Worm (Caenorhabditis elegans) whole organism, mixed stage, embryonic: Measurements from ENCODE around the gene T22F7.3.

Experiments used
- blmp-1 ChIP-seq: fragments of 150-350 bp; optimal IDR thresholded peaks from 2 replicates; lab custom pipeline; 2014; ENCODE audit warnings: missing biosample characterization, missing genetic modification characterization
- elt-1 ChIP-seq: sonication (generic microtip); optimal IDR thresholded peaks from 2 replicates; lab custom pipeline; 2017; ENCODE audit warnings: missing genetic modification characterization, mild to moderate bottlenecking, missing compliant biosample characterization, antibody characterized with exemption, moderate library complexity, borderline replicate concordance; ENCODE audit not compliant: insufficient read depth
- hlh-1 ChIP-seq: fragments of 150-350 bp; optimal IDR thresholded peaks from 2 replicates; lab custom pipeline; 2014; ENCODE audit warnings: missing biosample characterization, missing genetic modification reagents, missing genetic modification characterization
- nhr-237 ChIP-seq: fragments of 150-350 bp; optimal IDR thresholded peaks from 2 replicates; lab custom pipeline; 2014; ENCODE audit warnings: missing biosample characterization, missing genetic modification characterization
- snpc-4 ChIP-seq: fragments of 150-350 bp; optimal IDR thresholded peaks from 2 replicates; lab custom pipeline; 2014; ENCODE audit warnings: missing biosample characterization, missing genetic modification characterization
- unc-62 ChIP-seq: fragments of 150-350 bp; optimal IDR thresholded peaks from 2 replicates; lab custom pipeline; 2014; ENCODE audit warnings: missing biosample characterization, missing genetic modification reagents, missing genetic modification characterization
- ztf-11 ChIP-seq: fragments of 150-350 bp; optimal IDR thresholded peaks from 2 replicates; lab custom pipeline; 2014; ENCODE audit warnings: missing biosample characterization, missing genetic modification characterization

DNA sequence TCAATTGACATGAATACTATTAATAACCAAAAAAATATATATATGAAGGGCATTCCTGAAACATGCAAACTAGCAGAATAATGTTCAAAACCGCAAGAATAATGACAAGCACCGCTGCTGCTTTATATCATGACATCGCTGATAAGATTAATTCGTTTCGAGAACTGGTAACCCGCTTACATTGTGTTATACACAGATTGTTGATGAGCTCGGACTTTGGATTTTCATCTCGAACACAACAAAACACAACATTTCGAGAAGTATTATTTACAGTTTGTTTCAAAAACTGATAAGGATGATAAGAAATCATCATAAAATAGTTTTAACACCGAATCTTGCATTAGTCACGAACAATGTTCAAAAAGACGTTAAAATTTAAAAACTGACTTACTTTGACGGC lies 7.1 kb upstream of the T22F7.3 start:
- TF ChIP-seq unc-62 (GFP tag; lab: Kevin White, UChicago) (no peak), blmp-1 (tag; lab: Kevin White, UChicago) (no peak), elt-1 (tag; lab: Kevin White, UChicago) (no peak), nhr-237 (tag; lab: Kevin White, UChicago) (no peak), ztf-11 (no peak), hlh-1 (no peak), snpc-4 (tag; lab: Kevin White, UChicago) (no peak)
